Fruit fly (Drosophila melanogaster) whole organism, pupa: Measurements from ENCODE around the gene CG10098.

Source experiments
- CG10348 ChIP-seq: fragments of 200-800 bp; sonication (Bioruptor generic); IDR thresholded peaks from 2 replicates; pipeline ENCODE4 v1.3.6; 2022; ENCODE audit warnings: missing biosample characterization, missing genetic modification characterization
- CG12605 ChIP-seq: fragments of 200-800 bp; sonication (Bioruptor generic); IDR thresholded peaks from 2 replicates; pipeline ENCODE4 v1.3.6; 2022; ENCODE audit warnings: missing biosample characterization, missing genetic modification characterization
- CG13204 ChIP-seq: fragments of 200-800 bp; sonication (Bioruptor generic); optimal IDR thresholded peaks from 2 replicates; lab custom pipeline; 2018; ENCODE audit warnings: missing biosample characterization, mild to moderate bottlenecking, missing genetic modification characterization, moderate library complexity
- CG14655 ChIP-seq: fragments of 200-800 bp; sonication (Bioruptor generic); optimal IDR thresholded peaks from 3 replicates; lab custom pipeline; 2017; ENCODE audit warnings: mild to moderate bottlenecking, missing biosample characterization, missing genetic modification reagents, missing genetic modification characterization
- CG15710 ChIP-seq: fragments of 200-800 bp; sonication (Bioruptor generic); optimal IDR thresholded peaks from 2 replicates; lab custom pipeline; 2018; ENCODE audit warnings: missing biosample characterization, mild to moderate bottlenecking, missing genetic modification characterization, moderate library complexity
- CG17806 ChIP-seq: fragments of 200-800 bp; sonication (Bioruptor generic); optimal IDR thresholded peaks from 2 replicates; lab custom pipeline; 2018; ENCODE audit warnings: missing biosample characterization, mild to moderate bottlenecking, missing genetic modification characterization, moderate library complexity
- CG32121 ChIP-seq: fragments of 200-800 bp; sonication (Bioruptor generic); IDR thresholded peaks from 2 replicates; pipeline ENCODE4 v1.3.6; 2022; ENCODE audit warnings: missing biosample characterization, missing genetic modification characterization
- CG34367 ChIP-seq: fragments of 200-800 bp; sonication (Bioruptor generic); optimal IDR thresholded peaks from 2 replicates; lab custom pipeline; 2018; ENCODE audit warnings: missing biosample characterization, mild to moderate bottlenecking, missing genetic modification characterization
- CG4496 ChIP-seq: fragments of 200-800 bp; sonication (Bioruptor generic); IDR thresholded peaks from 3 replicates; pipeline ENCODE4 v1.3.6; 2022; ENCODE audit warnings: missing biosample characterization, missing genetic modification characterization
- CG8159 ChIP-seq: fragments of 200-800 bp; sonication (Bioruptor generic); optimal IDR thresholded peaks from 3 replicates; lab custom pipeline; 2018; ENCODE audit warnings: missing biosample characterization, mild to moderate bottlenecking, missing genetic modification characterization, moderate library complexity
- CG8301 ChIP-seq: fragments of 200-800 bp; sonication (Bioruptor generic); optimal IDR thresholded peaks from 2 replicates; lab custom pipeline; 2018; ENCODE audit warnings: missing biosample characterization, mild to moderate bottlenecking, missing genetic modification characterization
- CG9948 ChIP-seq: fragments of 200-800 bp; sonication (Bioruptor generic); optimal IDR thresholded peaks from 2 replicates; lab custom pipeline; 2018; ENCODE audit warnings: missing biosample characterization, mild to moderate bottlenecking, missing genetic modification characterization, moderate library complexity
- D1 ChIP-seq: fragments of 200-800 bp; sonication (Bioruptor generic); optimal IDR thresholded peaks from 2 replicates; lab custom pipeline; 2018; ENCODE audit warnings: missing biosample characterization, mild to moderate bottlenecking, missing genetic modification characterization, moderate library complexity
- EcR ChIP-seq: fragments of 200-800 bp; sonication (Bioruptor generic); optimal IDR thresholded peaks from 3 replicates; lab custom pipeline; 2019; ENCODE audit warnings: missing biosample characterization, missing genetic modification characterization, mild to moderate bottlenecking, moderate library complexity, missing genetic modification reagents
- Ets98B ChIP-seq: fragments of 200-800 bp; sonication (Bioruptor generic); IDR thresholded peaks from 2 replicates; pipeline ENCODE4 v1.3.6; 2022; ENCODE audit warnings: missing biosample characterization, missing genetic modification characterization
- Pif1A ChIP-seq: fragments of 200-800 bp; sonication (Bioruptor generic); optimal IDR thresholded peaks from 3 replicates; lab custom pipeline; 2016; ENCODE audit warnings: missing biosample characterization, missing genetic modification characterization
- Pif1B ChIP-seq: fragments of 200-800 bp; sonication (Bioruptor generic); optimal IDR thresholded peaks from 3 replicates; lab custom pipeline; 2016; ENCODE audit warnings: missing biosample characterization, missing genetic modification characterization
- Snoo ChIP-seq: fragments of 200-800 bp; sonication (Bioruptor generic); optimal IDR thresholded peaks from 3 replicates; lab custom pipeline; 2017; ENCODE audit warnings: missing biosample characterization, mild to moderate bottlenecking, missing genetic modification characterization, inconsistent platforms
- fd96Ca ChIP-seq: fragments of 200-800 bp; sonication (Bioruptor generic); IDR thresholded peaks from 3 replicates; pipeline ENCODE4 v1.3.6; 2022; ENCODE audit warnings: missing biosample characterization, missing genetic modification characterization
- gl ChIP-seq: fragments of 200-800 bp; sonication (Bioruptor generic); optimal IDR thresholded peaks from 2 replicates; lab custom pipeline; 2018; ENCODE audit warnings: missing biosample characterization, mild to moderate bottlenecking, missing genetic modification characterization
- rn ChIP-seq: fragments of 200-800 bp; sonication (Bioruptor generic); IDR thresholded peaks from 2 replicates; pipeline ENCODE4 v1.3.6; 2022; ENCODE audit warnings: missing biosample characterization, missing genetic modification characterization

Gene CG10098

DNA sequence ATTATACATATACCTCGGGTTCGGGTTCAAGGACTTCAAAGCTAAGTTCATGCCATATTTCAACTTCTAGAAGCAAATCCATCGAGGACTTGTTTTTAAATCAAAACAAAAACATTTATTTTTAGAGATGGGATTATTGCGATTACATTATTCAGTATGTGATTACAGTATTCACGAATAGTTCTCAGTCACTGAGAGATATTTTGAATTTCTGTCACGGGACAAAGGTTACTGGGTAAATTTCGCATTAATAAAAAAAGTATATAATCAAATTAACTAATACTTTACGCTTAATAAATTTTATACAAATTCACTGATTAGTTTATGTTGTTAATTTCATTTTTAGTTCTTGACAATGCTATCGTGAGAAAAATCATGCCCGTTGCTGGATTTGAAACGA lies 30.8 kb upstream of the CG10098 start:
- TF ChIP-seq rn (GFP tag; lab: Robert Waterston, UW) (no peak), Pif1B (GFP tag; lab: Kevin White, UChicago) (peak; percentile 8), CG12605 (GFP tag; lab: Robert Waterston, UW) (0 out of 2 replicates have a peak, but pooled peaks have one; percentile 21), CG9948 (tag; lab: Kevin White, UChicago) (no peak), CG15710 (peak; percentile 27), CG32121 (no peak), CG4496 (GFP tag; lab: Robert Waterston, UW) (0 out of 3 replicates have a peak, but pooled peaks have one; percentile 11), Snoo (peak; percentile 6), CG13204 (GFP tag; lab: Kevin White, UChicago) (no peak), EcR (GFP tag; lab: Kevin White, UChicago) (no peak), CG8159 (tag; lab: Kevin White, UChicago) (peak; percentile 31)

DNA sequence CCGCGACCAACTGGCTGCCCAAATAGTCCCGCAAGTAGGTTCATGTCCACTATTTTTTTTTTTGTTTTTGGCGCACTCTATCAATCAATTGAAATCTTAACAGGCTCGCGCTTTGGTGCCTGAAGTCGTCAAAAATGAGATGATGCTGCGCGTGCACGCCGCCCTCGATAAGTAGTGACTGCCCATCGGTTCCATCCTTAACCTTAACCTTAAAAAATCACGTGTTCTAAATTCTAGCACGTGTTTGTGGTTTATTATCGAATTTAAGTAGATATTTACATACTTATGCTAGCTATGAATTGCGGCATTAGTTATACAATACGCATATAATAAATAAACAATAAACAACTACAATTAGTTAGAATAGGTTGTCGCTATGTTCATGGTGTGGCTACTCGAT lies 30.0 kb upstream of the CG10098 start:
- TF ChIP-seq Pif1B (GFP tag; lab: Kevin White, UChicago) (no peak), gl (tag; lab: Kevin White, UChicago) (no peak), CG32121 (no peak), CG12605 (GFP tag; lab: Robert Waterston, UW) (no peak), CG4496 (GFP tag; lab: Robert Waterston, UW) (no peak), CG13204 (GFP tag; lab: Kevin White, UChicago) (no peak)
- TF ChIP-seq, all 21 proteins: peak for 0

DNA sequence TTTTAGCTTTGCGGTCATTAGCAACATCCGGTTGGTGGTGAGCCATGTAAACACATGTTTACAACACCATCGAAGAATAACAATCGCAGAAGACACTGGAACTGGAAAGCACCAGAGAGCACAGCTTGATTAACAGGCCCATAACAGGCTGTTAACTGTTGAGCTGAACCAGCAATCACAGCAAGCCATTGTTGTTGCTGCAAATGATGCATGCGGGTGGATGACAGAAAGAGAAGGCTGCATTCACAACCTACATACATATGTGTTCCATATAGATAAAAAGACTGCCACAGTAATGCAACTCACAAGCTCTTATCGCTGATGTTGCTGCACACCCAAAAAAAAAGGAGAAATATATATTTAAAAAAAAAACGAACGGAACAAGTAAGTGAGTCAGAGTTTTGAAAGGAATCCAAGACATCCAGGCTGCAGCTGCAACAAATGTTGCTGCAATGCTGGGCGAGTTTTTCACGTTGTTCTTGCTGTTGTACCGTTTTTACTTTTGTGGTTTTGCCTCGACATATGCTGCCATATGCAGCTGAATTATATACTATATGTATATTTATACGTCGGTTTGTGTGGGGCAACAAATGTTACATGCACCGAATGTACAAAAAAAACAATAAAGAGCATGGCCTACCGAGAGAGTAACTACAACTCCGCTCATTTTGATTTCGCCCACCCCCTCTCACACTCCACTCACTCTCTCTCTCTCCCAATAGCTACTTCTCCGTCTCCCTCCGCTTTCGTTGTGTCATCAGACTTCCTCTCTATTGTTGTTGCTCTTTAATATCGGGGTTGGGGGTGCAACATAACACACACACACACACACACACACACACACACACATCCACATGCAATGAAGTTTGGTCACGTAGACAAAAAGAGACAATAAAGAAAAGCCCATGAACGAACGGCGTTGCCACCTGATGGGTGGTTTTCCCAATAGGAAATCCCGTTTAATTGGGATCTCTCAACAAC lies 21.2 kb upstream of the CG10098 start:
- TF ChIP-seq fd96Ca (peak; percentile 59; the same call in 2 of the 3 replicates), CG12605 (GFP tag; lab: Robert Waterston, UW) (peak; percentile 42; the same call in 1 of the 2 replicates), gl (tag; lab: Kevin White, UChicago) (no peak), CG14655 (GFP tag; lab: Kevin White, UChicago) (no peak), CG32121 (peak; percentile 58), CG17806 (tag; lab: Kevin White, UChicago) (no peak), CG8159 (tag; lab: Kevin White, UChicago) (peak; percentile 17), CG13204 (GFP tag; lab: Kevin White, UChicago) (peak; percentile 10), Pif1B (GFP tag; lab: Kevin White, UChicago) (no peak), CG8301 (peak; percentile 2), D1 (tag; lab: Kevin White, UChicago) (no peak), EcR (GFP tag; lab: Kevin White, UChicago) (peak; percentile 71), Ets98B (GFP tag; lab: Robert Waterston, UW) (peak; percentile 71), CG9948 (tag; lab: Kevin White, UChicago) (no peak), Pif1A (peak; percentile 21), Snoo (no peak), CG4496 (GFP tag; lab: Robert Waterston, UW) (peak; percentile 66; the same call in 2 of the 3 replicates)

DNA sequence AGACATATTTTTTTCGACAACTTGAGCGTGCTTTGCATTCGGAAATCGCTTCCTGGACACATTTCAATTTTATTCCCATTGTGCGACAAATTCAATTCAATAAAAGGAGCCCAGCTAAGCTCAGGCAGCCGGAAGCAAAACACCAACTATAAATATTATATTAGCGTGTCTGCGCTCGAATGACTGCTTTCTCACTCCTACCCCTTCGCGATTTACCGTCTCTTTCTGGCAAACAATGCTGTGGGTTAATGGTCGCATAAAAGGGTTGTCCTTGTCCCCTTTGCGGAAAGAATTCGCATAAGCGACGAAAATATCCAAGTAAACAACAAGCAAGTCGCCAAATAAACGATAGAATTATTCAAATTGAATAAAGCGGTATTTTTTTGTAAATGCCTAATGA lies 20.0 kb upstream of the CG10098 start:
- TF ChIP-seq EcR (GFP tag; lab: Kevin White, UChicago), result peak; percentile 41
- TF ChIP-seq CG4496 (GFP tag; lab: Robert Waterston, UW), result no peak
- TF ChIP-seq, all 21 proteins: peak for 1

DNA sequence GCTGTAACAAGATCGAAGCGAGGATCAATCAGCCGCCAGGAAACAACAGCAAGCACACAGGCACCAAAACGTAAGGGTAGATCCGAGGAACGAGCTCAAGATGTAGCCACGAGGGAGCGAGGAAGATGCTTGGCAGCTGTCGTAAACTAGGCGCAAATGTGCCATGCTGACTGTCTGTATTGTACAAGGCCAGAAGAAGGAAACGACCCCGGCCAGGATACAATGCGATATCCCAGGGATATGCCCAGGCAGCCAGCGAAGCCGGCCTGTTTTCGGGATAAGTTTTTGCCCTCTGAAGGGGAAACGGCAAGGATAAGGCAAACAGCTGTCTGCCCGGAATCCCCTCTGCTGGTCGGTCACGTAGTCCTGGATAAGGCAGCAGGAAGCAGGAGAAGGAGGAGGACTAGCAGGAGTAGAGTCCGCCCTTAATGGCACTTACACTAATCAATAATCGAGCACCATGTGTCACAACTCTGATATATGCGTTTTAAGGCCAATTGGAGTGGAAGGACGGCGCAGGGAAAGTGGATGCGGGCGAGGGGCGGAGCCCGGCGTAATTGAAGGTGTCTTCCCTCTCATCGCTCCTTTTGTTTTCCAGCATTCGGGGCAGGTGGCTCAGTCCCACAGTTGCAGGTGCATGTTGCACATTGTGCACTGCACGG lies 18.7 kb upstream of the CG10098 start:
- TF ChIP-seq EcR (GFP tag; lab: Kevin White, UChicago) (no peak), CG8301 (no peak), CG9948 (tag; lab: Kevin White, UChicago) (no peak), CG13204 (GFP tag; lab: Kevin White, UChicago) (no peak), CG17806 (tag; lab: Kevin White, UChicago) (no peak), CG4496 (GFP tag; lab: Robert Waterston, UW) (no peak), CG34367 (no peak), CG10348 (GFP tag; lab: Robert Waterston, UW) (no peak), rn (GFP tag; lab: Robert Waterston, UW) (no peak), Snoo (no peak), Pif1A (no peak), Ets98B (GFP tag; lab: Robert Waterston, UW) (no peak), Pif1B (GFP tag; lab: Kevin White, UChicago) (no peak), CG8159 (tag; lab: Kevin White, UChicago) (no peak), CG15710 (no peak)
